Worm (Caenorhabditis elegans) whole organism, young adult: Measurements from ENCODE around the gene nspg-7.1.

Source experiments
- F33H1.4 ChIP-seq: fragments of 200-800 bp; sonication (Bioruptor generic); IDR thresholded peaks from 2 replicates; pipeline ENCODE4 v1.3.6; 2022; ENCODE audit warnings: missing genetic modification reagents, missing genetic modification characterization, missing compliant biosample characterization
- F39B2.1 ChIP-seq: fragments of 200-800 bp; sonication (Bioruptor generic); IDR thresholded peaks from 2 replicates; pipeline ENCODE4 v1.3.6; 2022; ENCODE audit warnings: missing genetic modification reagents, missing genetic modification characterization, missing compliant biosample characterization
- F49E8.2 ChIP-seq: sonication (generic microtip); optimal IDR thresholded peaks from 3 replicates; lab custom pipeline; 2017; ENCODE audit warnings: missing genetic modification characterization, mild to moderate bottlenecking, missing compliant biosample characterization, antibody characterized with exemption, moderate library complexity; ENCODE audit not compliant: insufficient read depth
- K11D2.4 ChIP-seq: fragments of 200-800 bp; sonication (Bioruptor generic); IDR thresholded peaks from 2 replicates; pipeline ENCODE4 v1.3.6; 2022; ENCODE audit warnings: missing genetic modification reagents, missing genetic modification characterization, missing compliant biosample characterization
- efl-1 ChIP-seq: fragments of 150-350 bp; optimal IDR thresholded peaks from 2 replicates; lab custom pipeline; 2014; ENCODE audit warnings: missing biosample characterization, missing genetic modification reagents, missing genetic modification characterization
- ets-4 ChIP-seq: fragments of 200-800 bp; sonication (Bioruptor generic); optimal IDR thresholded peaks from 2 replicates; lab custom pipeline; 2018; ENCODE audit warnings: mild to moderate bottlenecking, missing genetic modification characterization, missing compliant biosample characterization
- rcor-1 ChIP-seq: fragments of 200-800 bp; sonication (Bioruptor generic); IDR thresholded peaks from 2 replicates; pipeline ENCODE4 v1.3.6; 2022; ENCODE audit warnings: missing genetic modification reagents, missing genetic modification characterization, missing compliant biosample characterization
- snpc-4 ChIP-seq, 5 experiments: fragments of 150-350 bp in 1 of 5; sonication (generic microtip) in 4 of 5; optimal IDR thresholded peaks; 2 replicates each; lab custom pipeline; 2014 to 2018; ENCODE audit warnings: missing genetic modification characterization in 5 of 5, missing biosample characterization in 3 of 5, antibody characterized with exemption in 2 of 5, mild to moderate bottlenecking in 2 of 5, missing compliant biosample characterization in 2 of 5, missing genotype in 2 of 5, moderate library complexity in 2 of 5, missing genetic modification reagents in 1 of 5
- unc-62 ChIP-seq: fragments of 150-350 bp; optimal IDR thresholded peaks from 2 replicates; lab custom pipeline; 2014; ENCODE audit warnings: missing biosample characterization, missing genetic modification reagents, missing genetic modification characterization
- ztf-26 ChIP-seq: sonication (generic microtip); optimal IDR thresholded peaks from 2 replicates; lab custom pipeline; 2017; ENCODE audit warnings: missing genetic modification characterization, missing compliant biosample characterization
- ztf-28 ChIP-seq: fragments of 200-800 bp; sonication (Bioruptor generic); IDR thresholded peaks from 2 replicates; pipeline ENCODE4 v1.3.6; 2022; ENCODE audit warnings: missing genetic modification reagents, missing genetic modification characterization, missing compliant biosample characterization

DNA sequence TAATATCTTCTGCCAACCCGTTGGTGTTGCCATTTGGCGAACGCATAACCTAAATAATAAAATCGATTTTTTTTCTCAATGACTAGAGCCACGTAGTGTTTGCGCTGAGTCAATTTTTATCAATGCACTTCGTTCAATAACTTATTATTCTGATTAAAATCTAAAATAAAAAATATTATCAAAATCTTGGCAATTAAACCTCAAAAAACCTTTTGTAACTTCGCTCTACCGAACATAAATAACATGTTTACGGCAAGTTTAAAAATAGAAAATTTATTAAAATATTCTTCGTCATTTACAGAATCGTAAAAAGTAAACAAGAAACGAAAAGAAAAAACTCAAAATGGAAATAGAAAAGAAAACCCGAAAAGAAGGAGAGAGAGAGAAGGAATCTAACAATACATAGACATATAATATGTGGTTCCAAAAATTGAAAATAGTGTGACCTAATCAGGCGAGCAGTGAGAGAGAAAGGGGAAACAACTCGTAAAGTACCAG, 12.5 kb upstream of the nspg-7.1 start, which contains the start of gene pigc-1:
- TF ChIP-seq K11D2.4, result no peak
- TF ChIP-seq efl-1 (GFP tag; lab: Kevin White, UChicago), result no peak
- no peak for TF ChIP-seq ets-4 (GFP tag; lab: Kevin White, UChicago)
- no peak for TF ChIP-seq rcor-1 (GFP tag; lab: Robert Waterston, UW)
- no peak for TF ChIP-seq ztf-26 (tag; lab: Kevin White, UChicago)
- TF ChIP-seq unc-62, result no peak
- no peak for TF ChIP-seq ztf-28 (GFP tag; lab: Robert Waterston, UW)
- no peak for TF ChIP-seq snpc-4 (GFP tag; optimal IDR thresholded peaks at IDR 0.05; lab: Kevin White, UChicago)
- TF ChIP-seq snpc-4 (tag; optimal IDR thresholded peaks at IDR 0.05; lab: Kevin White, UChicago), result peak in 1 of 4 experiments; percentile 30
- TF ChIP-seq F33H1.4 (GFP tag; lab: Robert Waterston, UW), result no peak
- TF ChIP-seq F39B2.1 (GFP tag; lab: Robert Waterston, UW), result no peak
- no peak for TF ChIP-seq F49E8.2 (tag; lab: Kevin White, UChicago)
